Worm (Caenorhabditis elegans) whole organism, L1 larva: ENCODE results near the gene ilkp-1.

Experiments used
- C16A3.4 ChIP-seq: fragments of 150-350 bp; optimal IDR thresholded peaks from 2 replicates; lab custom pipeline; 2014; ENCODE audit warnings: missing biosample characterization, missing genetic modification characterization
- C34B4.2 ChIP-seq: sonication (generic microtip); optimal IDR thresholded peaks from 2 replicates; lab custom pipeline; 2017; ENCODE audit warnings: mild to moderate bottlenecking, missing genetic modification characterization, missing compliant biosample characterization
- aha-1 ChIP-seq: fragments of 150-350 bp; optimal IDR thresholded peaks from 2 replicates; lab custom pipeline; 2014; ENCODE audit warnings: missing biosample characterization, missing genetic modification characterization
- alr-1 ChIP-seq: fragments of 200-800 bp; sonication (Bioruptor generic); optimal IDR thresholded peaks from 2 replicates; lab custom pipeline; 2018; ENCODE audit warnings: borderline replicate concordance, mild to moderate bottlenecking, missing genetic modification characterization, missing compliant biosample characterization
- blmp-1 ChIP-seq: fragments of 150-350 bp; optimal IDR thresholded peaks from 2 replicates; lab custom pipeline; 2014; ENCODE audit warnings: missing biosample characterization, missing genetic modification characterization
- ceh-63 ChIP-seq: fragments of 200-800 bp; sonication (Bioruptor generic); optimal IDR thresholded peaks from 2 replicates; lab custom pipeline; 2018; ENCODE audit warnings: mild to moderate bottlenecking, missing genetic modification characterization, missing compliant biosample characterization
- ceh-8 ChIP-seq: fragments of 200-800 bp; sonication (Bioruptor generic); optimal IDR thresholded peaks from 2 replicates; lab custom pipeline; 2018; ENCODE audit warnings: mild to moderate bottlenecking, missing genetic modification characterization, moderate library complexity, missing compliant biosample characterization
- ceh-90 ChIP-seq: sonication (generic microtip); optimal IDR thresholded peaks from 2 replicates; lab custom pipeline; 2016; ENCODE audit warnings: missing genetic modification characterization, missing compliant biosample characterization
- ces-1 ChIP-seq: fragments of 150-350 bp; optimal IDR thresholded peaks from 2 replicates; lab custom pipeline; 2014; ENCODE audit warnings: missing biosample characterization, missing genetic modification reagents, missing genetic modification characterization
- dsc-1 ChIP-seq: sonication (generic microtip); optimal IDR thresholded peaks from 2 replicates; lab custom pipeline; 2016; ENCODE audit warnings: mild to moderate bottlenecking, missing genetic modification characterization, missing compliant biosample characterization
- efl-1 ChIP-seq, 4 experiments: fragments of 150-350 bp; optimal IDR thresholded peaks in 3 of 4; peaks in 1 of 4; 1 replicate in 1 of 4; 2 replicates in 3 of 4; lab custom pipeline; 2014; ENCODE audit warnings: missing biosample characterization in 2 of 4, missing genetic modification characterization in 2 of 4, missing genetic modification reagents in 2 of 4
- egl-13 ChIP-seq: sonication (generic microtip); optimal IDR thresholded peaks from 2 replicates; lab custom pipeline; 2016; ENCODE audit warnings: missing genotype, missing genetic modification reagents, missing genetic modification characterization, missing compliant biosample characterization
- elt-3 ChIP-seq, 6 experiments: fragments of 150-350 bp in 1 of 6; sonication (generic microtip); optimal IDR thresholded peaks; 2 replicates each; lab custom pipeline; 2017 to 2018; ENCODE audit warnings: missing biosample characterization in 6 of 6, missing genetic modification characterization in 6 of 6, inconsistent platforms in 1 of 6
- fkh-10 ChIP-seq: sonication (generic microtip); optimal IDR thresholded peaks from 2 replicates; lab custom pipeline; 2017; ENCODE audit warnings: missing biosample characterization, missing genetic modification reagents, missing genetic modification characterization
- fkh-8 ChIP-seq: sonication (generic microtip); optimal IDR thresholded peaks from 2 replicates; lab custom pipeline; 2016; ENCODE audit warnings: mild to moderate bottlenecking, missing genetic modification characterization, missing compliant biosample characterization
- grh-1 ChIP-seq: fragments of 200-800 bp; sonication (Bioruptor generic); IDR thresholded peaks from 2 replicates; pipeline ENCODE4 v1.3.6; 2022; ENCODE audit warnings: missing genetic modification reagents, missing genetic modification characterization, missing compliant biosample characterization
- hlh-17 ChIP-seq: fragments of 200-800 bp; sonication (Bioruptor generic); optimal IDR thresholded peaks from 2 replicates; lab custom pipeline; 2018; ENCODE audit warnings: missing genetic modification characterization, mild to moderate bottlenecking, missing compliant biosample characterization, moderate library complexity, borderline replicate concordance
- hlh-4 ChIP-seq: sonication (generic microtip); optimal IDR thresholded peaks from 2 replicates; lab custom pipeline; 2016; ENCODE audit warnings: mild to moderate bottlenecking, missing genetic modification characterization, missing compliant biosample characterization
- irx-1 ChIP-seq: sonication (generic microtip); optimal IDR thresholded peaks from 2 replicates; lab custom pipeline; 2016; ENCODE audit warnings: missing genetic modification characterization, missing compliant biosample characterization
- jun-1 ChIP-seq: fragments of 150-350 bp; optimal IDR thresholded peaks from 2 replicates; lab custom pipeline; 2014; ENCODE audit warnings: missing biosample characterization, missing genetic modification reagents, missing genetic modification characterization
- lin-14 ChIP-seq: fragments of 200-800 bp; sonication (Bioruptor generic); optimal IDR thresholded peaks from 2 replicates; lab custom pipeline; 2018; ENCODE audit warnings: mild to moderate bottlenecking, missing genetic modification characterization, moderate library complexity, missing compliant biosample characterization
- lin-15B ChIP-seq: fragments of 150-350 bp; sonication (generic microtip); optimal IDR thresholded peaks from 3 replicates; lab custom pipeline; 2014; ENCODE audit warnings: missing biosample characterization, missing genetic modification characterization
- lin-35 ChIP-seq, 2 experiments: fragments of 150-350 bp; optimal IDR thresholded peaks; 2 replicates each; lab custom pipeline; 2014; ENCODE audit warnings: missing biosample characterization in 2 of 2, missing genetic modification characterization in 2 of 2, missing genetic modification reagents in 2 of 2
- lir-3 ChIP-seq: sonication (generic microtip); optimal IDR thresholded peaks from 2 replicates; lab custom pipeline; 2016; ENCODE audit warnings: mild to moderate bottlenecking, missing genetic modification characterization, moderate library complexity, missing compliant biosample characterization; ENCODE audit not compliant: poor library complexity
- mep-1 ChIP-seq: fragments of 150-350 bp; optimal IDR thresholded peaks from 2 replicates; lab custom pipeline; 2014; ENCODE audit warnings: missing biosample characterization, missing genetic modification characterization
- nhr-19 ChIP-seq: fragments of 200-800 bp; sonication (Bioruptor generic); conservative IDR thresholded peaks from 2 replicates; pipeline ENCODE4 v1.3.6; 2022; ENCODE audit warnings: missing genetic modification characterization, missing compliant biosample characterization
- nhr-20 ChIP-seq: sonication (generic microtip); optimal IDR thresholded peaks from 2 replicates; lab custom pipeline; 2016; ENCODE audit warnings: mild to moderate bottlenecking, missing genetic modification characterization, missing compliant biosample characterization
- nhr-237 ChIP-seq: fragments of 150-350 bp; optimal IDR thresholded peaks from 2 replicates; lab custom pipeline; 2014; ENCODE audit warnings: missing biosample characterization, missing genetic modification characterization
- nhr-28 ChIP-seq: fragments of 150-350 bp; optimal IDR thresholded peaks from 2 replicates; lab custom pipeline; 2014; ENCODE audit warnings: missing biosample characterization, missing genetic modification characterization
- nhr-47 ChIP-seq: sonication (generic microtip); optimal IDR thresholded peaks from 2 replicates; lab custom pipeline; 2016; ENCODE audit warnings: mild to moderate bottlenecking, missing genetic modification characterization, moderate library complexity, missing compliant biosample characterization
- nhr-76 ChIP-seq: sonication (generic microtip); optimal IDR thresholded peaks from 2 replicates; lab custom pipeline; 2017; ENCODE audit warnings: missing biosample characterization, missing genetic modification characterization
- nhr-85 ChIP-seq: sonication (generic microtip); peaks from one replicate; lab custom pipeline; 2016; ENCODE audit warnings: missing genetic modification characterization, inconsistent platforms, missing compliant biosample characterization
- nhr-90 ChIP-seq: sonication (generic microtip); optimal IDR thresholded peaks from 2 replicates; lab custom pipeline; 2016; ENCODE audit warnings: mild to moderate bottlenecking, missing genetic modification characterization, missing compliant biosample characterization; ENCODE audit not compliant: poor library complexity
- pag-3 ChIP-seq: sonication (generic microtip); optimal IDR thresholded peaks from 2 replicates; lab custom pipeline; 2017; ENCODE audit warnings: missing genetic modification characterization, mild to moderate bottlenecking, missing compliant biosample characterization, antibody characterized with exemption, borderline replicate concordance; ENCODE audit not compliant: insufficient read depth
- pax-3 ChIP-seq: fragments of 200-800 bp; sonication (Bioruptor generic); optimal IDR thresholded peaks from 2 replicates; lab custom pipeline; 2018; ENCODE audit warnings: mild to moderate bottlenecking, missing genetic modification characterization, moderate library complexity, missing compliant biosample characterization
- pqm-1 ChIP-seq: sonication (generic microtip); optimal IDR thresholded peaks from 3 replicates; lab custom pipeline; 2017; ENCODE audit warnings: missing biosample characterization, missing genetic modification characterization
- rnt-1 ChIP-seq: sonication (generic microtip); optimal IDR thresholded peaks from 2 replicates; lab custom pipeline; 2016; ENCODE audit warnings: mild to moderate bottlenecking, missing genetic modification characterization, moderate library complexity, missing compliant biosample characterization
- skn-1 ChIP-seq: fragments of 150-350 bp; optimal IDR thresholded peaks from 2 replicates; lab custom pipeline; 2014; ENCODE audit warnings: missing biosample characterization, missing genetic modification characterization
- snpc-4 ChIP-seq: fragments of 150-350 bp; optimal IDR thresholded peaks from 2 replicates; lab custom pipeline; 2014; ENCODE audit warnings: missing biosample characterization, missing genetic modification characterization
- sox-4 ChIP-seq: sonication (generic microtip); optimal IDR thresholded peaks from 2 replicates; lab custom pipeline; 2016; ENCODE audit warnings: missing genetic modification characterization, missing compliant biosample characterization
- sptf-1 ChIP-seq: fragments of 150-350 bp; optimal IDR thresholded peaks from 2 replicates; lab custom pipeline; 2014; ENCODE audit warnings: missing biosample characterization, missing genetic modification characterization
- sup-37 ChIP-seq: fragments of 200-800 bp; sonication (Bioruptor generic); optimal IDR thresholded peaks from 2 replicates; lab custom pipeline; 2018; ENCODE audit warnings: mild to moderate bottlenecking, missing genetic modification characterization, missing compliant biosample characterization
- unc-130 ChIP-seq: fragments of 150-350 bp; optimal IDR thresholded peaks from 2 replicates; lab custom pipeline; 2017; ENCODE audit warnings: missing biosample characterization, missing genetic modification characterization, inconsistent platforms
- vab-15 ChIP-seq: sonication (generic microtip); optimal IDR thresholded peaks from 2 replicates; lab custom pipeline; 2017; ENCODE audit warnings: missing genotype, mild to moderate bottlenecking, missing genetic modification characterization, missing compliant biosample characterization
- zip-4 ChIP-seq: fragments of 200-800 bp; sonication (Bioruptor generic); optimal IDR thresholded peaks from 2 replicates; lab custom pipeline; 2018; ENCODE audit warnings: mild to moderate bottlenecking, missing genetic modification characterization, moderate library complexity, missing compliant biosample characterization

Gene ilkp-1

ce11 chrII:11064191-11064695 is 14.2 kb downstream of the ilkp-1 start (continued):
- TF ChIP-seq sox-4 (tag; lab: Kevin White, UChicago) (no peak), hlh-17 (GFP tag; lab: Kevin White, UChicago) (no peak), pax-3 (tag; lab: Kevin White, UChicago) (no peak), nhr-20 (no peak), mep-1 (tag; lab: Kevin White, UChicago) (no peak), fkh-8 (tag; lab: Kevin White, UChicago) (no peak)

DNA sequence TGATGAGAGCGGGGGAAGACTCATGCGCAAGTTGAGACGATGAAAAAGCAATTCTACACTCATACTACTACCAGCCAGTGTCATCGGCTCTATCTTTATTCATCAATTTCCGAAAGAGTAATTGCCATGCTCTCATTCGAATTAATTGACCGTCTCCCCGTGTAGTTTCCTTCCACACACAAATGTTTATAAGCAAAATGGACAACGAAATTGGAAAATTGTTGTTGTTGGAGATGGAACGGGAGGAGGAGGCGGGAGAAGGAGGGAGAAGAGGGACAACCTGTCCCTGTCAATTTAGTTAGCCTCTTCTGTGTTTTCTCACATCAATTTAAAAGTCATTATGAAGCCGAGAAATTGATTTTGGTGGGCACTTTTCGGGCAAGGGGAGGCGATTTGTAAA is 22.5 kb downstream of the ilkp-1 start:
- TF ChIP-seq lin-35 (GFP tag; optimal IDR thresholded peaks at IDR 0.05; lab: Kevin White, UChicago) (no peak), hlh-17 (GFP tag; lab: Kevin White, UChicago) (no peak), efl-1 (optimal IDR thresholded peaks at IDR 0.05; lab: Kevin White, UChicago) (no peak), efl-1 (GFP tag; optimal IDR thresholded peaks at IDR 0.05 in 1 of 2; lab: Kevin White, UChicago) (peak in 1 of 2 experiments; percentile 37)

- TF ChIP-seq nhr-20 (no peak), ces-1 (GFP tag; lab: Kevin White, UChicago) (no peak), nhr-19 (GFP tag; lab: Robert Waterston, UW) (no peak), lir-3 (tag; lab: Kevin White, UChicago) (no peak), efl-1 (optimal IDR thresholded peaks at IDR 0.05; lab: Kevin White, UChicago) (no peak), efl-1 (GFP tag; optimal IDR thresholded peaks at IDR 0.05 in 1 of 2; lab: Kevin White, UChicago) (no peak), ceh-63 (no peak), mep-1 (tag; lab: Kevin White, UChicago) (no peak), lin-35 (GFP tag; optimal IDR thresholded peaks at IDR 0.05; lab: Kevin White, UChicago) (no peak), vab-15 (tag; lab: Kevin White, UChicago) (no peak), C34B4.2 (tag; lab: Kevin White, UChicago) (no peak), C16A3.4 (no peak), nhr-90 (tag; lab: Kevin White, UChicago) (no peak), nhr-85 (tag; lab: Kevin White, UChicago) (peak; percentile 0), rnt-1 (peak; percentile 35), dsc-1 (tag; lab: Kevin White, UChicago) (no peak), sox-4 (tag; lab: Kevin White, UChicago) (no peak), lin-15B (tag; lab: Kevin White, UChicago) (no peak), blmp-1 (tag; lab: Kevin White, UChicago) (peak; percentile 57), ceh-90 (tag; lab: Kevin White, UChicago) (no peak), nhr-76 (tag; lab: Kevin White, UChicago) (no peak), lin-14 (peak; percentile 34), aha-1 (tag; lab: Kevin White, UChicago) (no peak), sptf-1 (tag; lab: Kevin White, UChicago) (no peak), jun-1 (tag; lab: Kevin White, UChicago) (no peak), nhr-47 (tag; lab: Kevin White, UChicago) (no peak), snpc-4 (tag; lab: Kevin White, UChicago) (no peak), hlh-4 (tag; lab: Kevin White, UChicago) (no peak), zip-4 (GFP tag; lab: Kevin White, UChicago) (no peak)
Observed at ce11 chrII:11076550-11076949, 26.5 kb downstream of the ilkp-1 start.

DNA sequence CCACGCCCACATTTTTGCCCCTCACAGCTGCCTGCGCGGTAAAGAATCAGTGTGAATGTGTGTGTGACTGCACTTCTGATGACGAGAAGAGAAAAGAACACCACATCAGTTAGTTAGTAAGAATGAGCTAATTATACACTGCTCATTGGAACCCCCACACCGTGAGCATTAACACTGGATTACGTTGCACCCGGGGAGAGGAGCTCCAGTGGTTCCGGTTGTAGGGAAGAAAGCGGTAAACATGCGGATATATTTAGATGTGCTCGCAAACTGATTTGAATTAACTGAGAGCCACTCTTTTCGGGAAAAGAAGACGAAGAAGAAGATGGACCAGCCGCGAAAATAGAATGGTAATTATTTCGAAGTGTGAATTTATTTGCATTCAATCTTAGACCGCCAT is 36.7 kb downstream of the ilkp-1 start:
- TF ChIP-seq ceh-63 (no peak), nhr-28 (tag; lab: Kevin White, UChicago) (no peak), hlh-4 (tag; lab: Kevin White, UChicago) (no peak), nhr-47 (tag; lab: Kevin White, UChicago) (no peak), nhr-85 (tag; lab: Kevin White, UChicago) (no peak), irx-1 (no peak), skn-1 (tag; lab: Kevin White, UChicago) (no peak), pqm-1 (tag; lab: Kevin White, UChicago) (no peak), grh-1 (GFP tag; lab: Robert Waterston, UW) (no peak), sup-37 (GFP tag; lab: Kevin White, UChicago) (no peak), nhr-76 (tag; lab: Kevin White, UChicago) (no peak), unc-130 (tag; lab: Kevin White, UChicago) (no peak), egl-13 (tag; lab: Kevin White, UChicago) (no peak), elt-3 (tag; optimal IDR thresholded peaks at IDR 0.05; lab: Kevin White, UChicago) (no peak), nhr-237 (tag; lab: Kevin White, UChicago) (no peak), fkh-10 (GFP tag; lab: Kevin White, UChicago) (no peak), pag-3 (tag; lab: Kevin White, UChicago) (no peak), alr-1 (tag; lab: Kevin White, UChicago) (no peak), ceh-8 (GFP tag; lab: Kevin White, UChicago) (no peak)
